Worm (Caenorhabditis elegans) whole organism, young adult: ENCODE results near the gene Y39B6A.34.

Experiments used
- B0336.3 ChIP-seq: fragments of 200-800 bp; sonication (Bioruptor generic); IDR thresholded peaks from 2 replicates; pipeline ENCODE4 v1.3.6; 2022; ENCODE audit warnings: missing genetic modification characterization, missing compliant biosample characterization
- ceh-40 ChIP-seq: fragments of 200-800 bp; sonication (Bioruptor generic); IDR thresholded peaks from 2 replicates; pipeline ENCODE4 v1.3.6; 2022; ENCODE audit warnings: missing genetic modification characterization, missing compliant biosample characterization
- madf-6 ChIP-seq: fragments of 200-800 bp; sonication (Bioruptor generic); IDR thresholded peaks from 2 replicates; pipeline ENCODE4 v1.3.6; 2022; ENCODE audit warnings: missing genetic modification reagents, missing genetic modification characterization, missing compliant biosample characterization
- sptf-2 ChIP-seq: fragments of 200-800 bp; sonication (Bioruptor generic); optimal IDR thresholded peaks from 2 replicates; lab custom pipeline; 2018; ENCODE audit warnings: mild to moderate bottlenecking, missing genetic modification characterization, missing compliant biosample characterization
- unc-130 ChIP-seq: sonication (generic microtip); optimal IDR thresholded peaks from 2 replicates; lab custom pipeline; 2016; ENCODE audit warnings: missing genetic modification reagents, missing genetic modification characterization, missing compliant biosample characterization

- TF ChIP-seq madf-6 (GFP tag; lab: Robert Waterston, UW) (no peak), B0336.3 (GFP tag; lab: Robert Waterston, UW) (no peak), sptf-2 (GFP tag; lab: Kevin White, UChicago) (no peak), ceh-40 (no peak), unc-130 (no peak)
These were observed 7.3 kb upstream of the Y39B6A.34 start, which contains the start of gene gtf-2F2 for ce11 chrV:18993535-18993990.
